Worm (Caenorhabditis elegans) whole organism, early embryonic: ENCODE results near the gene zig-3.

ENCODE experiments used
- B0310.2 ChIP-seq: sonication (generic microtip); optimal IDR thresholded peaks from 2 replicates; lab custom pipeline; 2016; ENCODE audit warnings: mild to moderate bottlenecking, missing genetic modification characterization, missing compliant biosample characterization
- F13C5.2 ChIP-seq: sonication (generic microtip); optimal IDR thresholded peaks from 2 replicates; lab custom pipeline; 2017; ENCODE audit warnings: mild to moderate bottlenecking, missing genetic modification characterization, inconsistent platforms, missing compliant biosample characterization
- aly-1 ChIP-seq: sonication (generic microtip); optimal IDR thresholded peaks from 2 replicates; lab custom pipeline; 2016; ENCODE audit warnings: missing genetic modification characterization, missing compliant biosample characterization
- ama-1 ChIP-seq: fragments of 150-350 bp; optimal IDR thresholded peaks from 2 replicates; lab custom pipeline; 2014
- ceh-13 ChIP-seq: fragments of 200-800 bp; sonication (Bioruptor generic); optimal IDR thresholded peaks from 2 replicates; lab custom pipeline; 2018; ENCODE audit warnings: mild to moderate bottlenecking, missing genetic modification characterization, missing compliant biosample characterization
- ceh-36 ChIP-seq: sonication (generic microtip); optimal IDR thresholded peaks from 2 replicates; lab custom pipeline; 2016; ENCODE audit warnings: missing genetic modification characterization, inconsistent platforms, missing compliant biosample characterization
- ets-7 ChIP-seq: sonication (generic microtip); optimal IDR thresholded peaks from 2 replicates; lab custom pipeline; 2016; ENCODE audit warnings: missing genotype, missing genetic modification characterization, missing compliant biosample characterization
- flt-1 ChIP-seq: fragments of 200-800 bp; sonication (Bioruptor generic); IDR thresholded peaks from 2 replicates; pipeline ENCODE4 v1.3.6; 2022; ENCODE audit warnings: missing genetic modification characterization, missing compliant biosample characterization
- hmbx-1 ChIP-seq: sonication (generic microtip); optimal IDR thresholded peaks from 2 replicates; lab custom pipeline; 2016; ENCODE audit warnings: mild to moderate bottlenecking, missing genetic modification characterization, missing compliant biosample characterization
- hmg-4 ChIP-seq: fragments of 200-800 bp; sonication (Bioruptor generic); optimal IDR thresholded peaks from 2 replicates; lab custom pipeline; 2018; ENCODE audit warnings: mild to moderate bottlenecking, missing genetic modification characterization, missing compliant biosample characterization
- hnd-1 ChIP-seq: sonication (generic microtip); optimal IDR thresholded peaks from 2 replicates; lab custom pipeline; 2016; ENCODE audit warnings: missing genetic modification characterization, missing compliant biosample characterization
- pes-1 ChIP-seq: fragments of 200-800 bp; sonication (Bioruptor generic); IDR thresholded peaks from 2 replicates; pipeline ENCODE4 v1.3.6; 2022; ENCODE audit warnings: missing genetic modification reagents, missing genetic modification characterization, missing compliant biosample characterization
- scrt-1 ChIP-seq: fragments of 200-800 bp; sonication (Bioruptor generic); IDR thresholded peaks from 2 replicates; pipeline ENCODE4 v1.3.6; 2022; ENCODE audit warnings: missing genetic modification characterization, missing compliant biosample characterization
- sea-1 ChIP-seq: fragments of 200-800 bp; sonication (Bioruptor generic); conservative IDR thresholded peaks from 2 replicates; pipeline ENCODE4 v1.3.6; 2022; ENCODE audit warnings: missing genetic modification characterization, missing compliant biosample characterization
- tbx-11 ChIP-seq: fragments of 200-800 bp; sonication (Bioruptor generic); IDR thresholded peaks from 2 replicates; pipeline ENCODE4 v1.3.6; 2022; ENCODE audit warnings: missing genetic modification characterization, missing compliant biosample characterization
- tbx-37 ChIP-seq: fragments of 200-800 bp; sonication (Bioruptor generic); conservative IDR thresholded peaks from 2 replicates; pipeline ENCODE4 v1.3.6; 2022; ENCODE audit warnings: missing genetic modification reagents, missing genetic modification characterization, missing compliant biosample characterization
- tra-4 ChIP-seq: sonication (generic microtip); optimal IDR thresholded peaks from 2 replicates; lab custom pipeline; 2017; ENCODE audit warnings: missing genetic modification characterization, missing compliant biosample characterization

The zig-3 gene

DNA sequence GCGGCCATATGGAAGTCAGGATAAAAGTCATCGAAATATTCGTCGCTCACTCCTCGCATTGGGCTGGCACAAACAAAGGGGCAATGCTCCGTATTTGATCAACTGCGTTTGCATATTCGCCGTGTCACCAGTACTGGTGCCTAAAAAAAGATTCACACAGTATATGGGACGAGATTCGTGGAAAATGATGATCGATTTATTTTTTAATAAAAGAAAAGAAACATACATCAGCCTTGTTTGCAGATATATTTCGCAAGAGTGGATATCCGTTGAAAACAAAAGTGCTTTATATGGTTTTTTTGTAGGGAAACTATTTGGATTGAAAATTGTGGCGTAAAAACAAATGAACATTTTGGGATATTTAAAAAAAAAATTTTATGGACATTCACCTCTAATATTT is 32.9 kb upstream of the zig-3 start, which contains the start of gene latd-1:
Gene latd-1 (minus strand): TSS at position 101 of the 400 bp plus-strand sequence.
- no peak for TF ChIP-seq tbx-37 (GFP tag; lab: Robert Waterston, UW)
- no peak for TF ChIP-seq ets-7 (tag; lab: Kevin White, UChicago)
- TF ChIP-seq tbx-11 (GFP tag; lab: Robert Waterston, UW) = no peak
- TF ChIP-seq B0310.2 (tag; lab: Kevin White, UChicago) = no peak
- TF ChIP-seq sea-1 (GFP tag; lab: Robert Waterston, UW) = no peak
- no peak for TF ChIP-seq ceh-36 (tag; lab: Kevin White, UChicago)
- no peak for TF ChIP-seq tra-4 (tag; lab: Kevin White, UChicago)
- TF ChIP-seq ama-1 (lab: Kevin White, UChicago) = no peak

DNA sequence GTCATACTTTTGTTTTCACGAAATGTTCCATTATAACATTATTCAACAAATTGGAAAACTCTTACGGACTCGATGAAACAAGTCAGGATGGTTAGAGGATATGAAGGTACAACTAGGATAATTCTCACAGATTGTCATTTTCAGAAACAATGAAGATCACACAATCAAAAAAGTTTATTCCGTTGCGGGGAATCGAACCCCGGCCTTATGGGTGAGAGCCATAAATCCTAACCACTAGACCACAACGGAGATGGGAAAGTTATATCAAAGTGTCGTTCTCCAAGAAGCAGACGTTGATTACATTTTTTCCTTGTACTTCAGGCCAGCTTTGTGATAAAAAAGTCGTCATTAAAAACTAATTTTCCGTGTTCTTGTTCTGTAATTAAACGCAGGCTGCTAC is 32.4 kb upstream of the zig-3 start:
- TF ChIP-seq hnd-1 (tag; lab: Kevin White, UChicago) = no peak
- no peak for TF ChIP-seq tra-4 (tag; lab: Kevin White, UChicago)
- no peak for TF ChIP-seq sea-1 (GFP tag; lab: Robert Waterston, UW)
- TF ChIP-seq flt-1 (GFP tag; lab: Robert Waterston, UW) = no peak
- TF ChIP-seq hmg-4 (GFP tag; lab: Kevin White, UChicago) = no peak

DNA sequence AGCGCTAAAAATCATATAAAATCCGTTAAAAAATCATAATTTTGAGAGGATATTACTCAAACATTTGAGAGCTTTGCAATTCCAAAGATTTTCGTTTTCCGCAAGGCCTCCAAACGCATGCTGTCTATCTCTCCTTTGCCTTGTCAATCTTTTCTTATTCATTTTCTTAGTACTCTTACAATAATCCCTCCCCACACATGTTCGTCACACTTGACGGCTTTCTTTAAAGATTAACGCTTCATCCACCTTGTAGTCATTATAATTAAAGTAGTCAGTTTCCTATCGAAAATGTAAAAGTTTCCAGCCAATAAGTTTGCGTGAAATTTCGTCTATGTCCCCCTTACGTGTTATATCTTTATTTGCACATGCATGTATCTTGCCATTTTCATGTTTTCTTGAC is 30.4 kb upstream of the zig-3 start:
- TF ChIP-seq aly-1 (tag; lab: Kevin White, UChicago) (no peak), pes-1 (GFP tag; lab: Robert Waterston, UW) (no peak), hmbx-1 (tag; lab: Kevin White, UChicago) (no peak), tra-4 (tag; lab: Kevin White, UChicago) (no peak), sea-1 (GFP tag; lab: Robert Waterston, UW) (no peak), hmg-4 (GFP tag; lab: Kevin White, UChicago) (no peak), ama-1 (lab: Kevin White, UChicago) (no peak), ceh-13 (GFP tag; lab: Kevin White, UChicago) (no peak), hnd-1 (tag; lab: Kevin White, UChicago) (no peak), scrt-1 (GFP tag; lab: Robert Waterston, UW) (no peak), ets-7 (tag; lab: Kevin White, UChicago) (no peak), ceh-36 (tag; lab: Kevin White, UChicago) (no peak), flt-1 (GFP tag; lab: Robert Waterston, UW) (no peak), tbx-11 (GFP tag; lab: Robert Waterston, UW) (no peak), tbx-37 (GFP tag; lab: Robert Waterston, UW) (no peak), B0310.2 (tag; lab: Kevin White, UChicago) (no peak), F13C5.2 (no peak)

ce11 chrX:7901840-7902239 is 28.7 kb upstream of the zig-3 start:
- TF ChIP-seq ceh-36 (tag; lab: Kevin White, UChicago) = no peak
- no peak for TF ChIP-seq hmg-4 (GFP tag; lab: Kevin White, UChicago)
- TF ChIP-seq flt-1 (GFP tag; lab: Robert Waterston, UW) = no peak
- no peak for TF ChIP-seq F13C5.2
- TF ChIP-seq hnd-1 (tag; lab: Kevin White, UChicago) = no peak
- no peak for TF ChIP-seq B0310.2 (tag; lab: Kevin White, UChicago)
- TF ChIP-seq tra-4 (tag; lab: Kevin White, UChicago) = no peak
- no peak for TF ChIP-seq ama-1 (lab: Kevin White, UChicago)
- no peak for TF ChIP-seq scrt-1 (GFP tag; lab: Robert Waterston, UW)
- no peak for TF ChIP-seq ets-7 (tag; lab: Kevin White, UChicago)
- TF ChIP-seq tbx-37 (GFP tag; lab: Robert Waterston, UW) = no peak

DNA sequence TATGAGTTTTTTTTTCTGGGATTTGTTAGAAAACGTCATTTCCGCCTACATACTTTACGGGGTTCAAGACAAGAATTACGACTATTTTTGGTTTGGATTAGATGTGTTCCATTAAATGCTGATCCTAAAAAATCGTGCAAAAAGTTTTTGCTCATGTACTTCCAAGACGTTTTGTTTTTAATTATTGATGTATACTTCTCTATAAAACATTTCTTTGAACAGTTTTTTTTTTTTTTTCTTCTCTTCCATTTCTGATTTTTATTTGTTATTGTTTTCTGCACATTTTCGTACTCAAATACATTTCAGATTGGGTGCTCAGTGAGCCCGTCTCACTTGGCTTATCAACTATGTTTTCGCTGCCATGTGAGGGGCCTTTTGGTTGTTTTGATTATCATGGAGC is 27.6 kb upstream of the zig-3 start, which contains the start of gene C39D10.11:
Gene C39D10.11 (plus strand): TSS at position 301 of the 400 bp plus-strand sequence.
- TF ChIP-seq B0310.2 (tag; lab: Kevin White, UChicago) (no peak), hmbx-1 (tag; lab: Kevin White, UChicago) (no peak), hnd-1 (tag; lab: Kevin White, UChicago) (no peak), aly-1 (tag; lab: Kevin White, UChicago) (no peak), hmg-4 (GFP tag; lab: Kevin White, UChicago) (no peak), tbx-11 (GFP tag; lab: Robert Waterston, UW) (no peak), flt-1 (GFP tag; lab: Robert Waterston, UW) (no peak), pes-1 (GFP tag; lab: Robert Waterston, UW) (no peak), ama-1 (lab: Kevin White, UChicago) (no peak), tra-4 (tag; lab: Kevin White, UChicago) (no peak), F13C5.2 (no peak), ceh-36 (tag; lab: Kevin White, UChicago) (no peak), scrt-1 (GFP tag; lab: Robert Waterston, UW) (no peak), tbx-37 (GFP tag; lab: Robert Waterston, UW) (no peak), sea-1 (GFP tag; lab: Robert Waterston, UW) (no peak), ceh-13 (GFP tag; lab: Kevin White, UChicago) (no peak), ets-7 (tag; lab: Kevin White, UChicago) (no peak)

DNA sequence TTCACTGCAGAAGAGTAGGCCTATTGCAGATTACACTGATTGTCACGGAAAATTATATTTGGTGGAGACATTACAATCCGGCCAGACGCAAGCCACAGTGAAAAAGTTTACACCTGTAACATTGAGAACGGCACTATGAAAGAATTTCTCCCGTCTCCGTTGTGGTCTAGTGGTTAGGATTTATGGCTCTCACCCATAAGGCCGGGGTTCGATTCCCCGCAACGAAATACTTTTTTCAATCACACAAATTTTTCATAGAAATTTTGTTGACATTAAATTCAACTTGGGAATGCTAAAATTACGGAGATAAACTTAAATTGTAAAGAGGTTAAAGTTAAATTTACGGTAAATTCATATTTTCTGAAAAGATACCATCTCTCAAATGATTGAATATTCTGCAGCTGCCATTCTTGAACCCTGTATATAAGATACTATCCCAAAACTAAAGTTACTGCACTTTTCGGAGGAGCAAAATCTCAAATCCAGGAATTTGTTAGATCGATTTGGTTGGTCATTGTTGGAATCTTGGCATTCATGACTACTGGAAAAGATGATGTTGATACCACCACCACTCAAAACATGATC is 24.0 kb upstream of the zig-3 start, which contains the start of gene C39D10.1:
Gene C39D10.1 (plus strand): TSS at position 535 of the 585 bp plus-strand sequence.
- TF ChIP-seq ets-7 (tag; lab: Kevin White, UChicago) = no peak
- TF ChIP-seq ceh-36 (tag; lab: Kevin White, UChicago) = no peak
- no peak for TF ChIP-seq hmg-4 (GFP tag; lab: Kevin White, UChicago)
- no peak for TF ChIP-seq hmbx-1 (tag; lab: Kevin White, UChicago)
- no peak for TF ChIP-seq F13C5.2
- no peak for TF ChIP-seq B0310.2 (tag; lab: Kevin White, UChicago)
- no peak for TF ChIP-seq tra-4 (tag; lab: Kevin White, UChicago)
- no peak for TF ChIP-seq tbx-11 (GFP tag; lab: Robert Waterston, UW)
- no peak for TF ChIP-seq pes-1 (GFP tag; lab: Robert Waterston, UW)
- TF ChIP-seq ama-1 (lab: Kevin White, UChicago) = no peak
- TF ChIP-seq ceh-13 (GFP tag; lab: Kevin White, UChicago) = no peak
- no peak for TF ChIP-seq sea-1 (GFP tag; lab: Robert Waterston, UW)
- TF ChIP-seq flt-1 (GFP tag; lab: Robert Waterston, UW) = no peak
- TF ChIP-seq aly-1 (tag; lab: Kevin White, UChicago) = no peak
- no peak for TF ChIP-seq tbx-37 (GFP tag; lab: Robert Waterston, UW)
